Fruit fly (Drosophila melanogaster) whole organism, wandering third instar larva: ENCODE measurements around the gene CG16775.

Experiments
- CG32264 ChIP-seq: fragments of 200-800 bp; sonication (Bioruptor generic); optimal IDR thresholded peaks from 2 replicates; lab custom pipeline; 2016; ENCODE audit warnings: missing biosample characterization, missing genetic modification characterization
- CrebA ChIP-seq: fragments of 200-800 bp; sonication (Bioruptor generic); optimal IDR thresholded peaks from 2 replicates; lab custom pipeline; 2016; ENCODE audit warnings: missing biosample characterization, mild to moderate bottlenecking, missing genetic modification characterization, borderline replicate concordance
- Dfd ChIP-seq: fragments of >200 bp; optimal IDR thresholded peaks from 2 replicates; lab custom pipeline; 2017; ENCODE audit warnings: missing biosample characterization, missing genetic modification characterization
- Dif ChIP-seq: fragments of 200-275, 200-300 bp; sonication (Bioruptor generic); optimal IDR thresholded peaks from 2 replicates; lab custom pipeline; 2018; ENCODE audit warnings: missing biosample characterization, missing genetic modification characterization; ENCODE audit not compliant: partially characterized antibody
- Hnf4 ChIP-seq: fragments of 200-800 bp; sonication (Bioruptor generic); optimal IDR thresholded peaks from 2 replicates; lab custom pipeline; 2016; ENCODE audit warnings: missing biosample characterization, mild to moderate bottlenecking, missing genetic modification characterization
- Hr78 ChIP-seq: fragments of >200 bp; optimal IDR thresholded peaks from 2 replicates; lab custom pipeline; 2017; ENCODE audit warnings: missing biosample characterization, missing genetic modification characterization
- Hr83 ChIP-seq: fragments of 200-300 bp; sonication (Bioruptor generic); optimal IDR thresholded peaks from 2 replicates; lab custom pipeline; 2016; ENCODE audit warnings: missing biosample characterization, mild to moderate bottlenecking, missing genetic modification characterization, moderate library complexity; ENCODE audit not compliant: poor library complexity, severe bottlenecking
- Jra ChIP-seq: sonication (Bioruptor generic); optimal IDR thresholded peaks from 2 replicates; lab custom pipeline; 2016; ENCODE audit warnings: missing biosample characterization, missing genetic modification characterization
- OdsH ChIP-seq: fragments of 200-800 bp; sonication (Bioruptor generic); optimal IDR thresholded peaks from 2 replicates; lab custom pipeline; 2016; ENCODE audit warnings: missing biosample characterization, mild to moderate bottlenecking, missing genetic modification characterization
- Rel ChIP-seq, 2 experiments: fragments of 200-800 bp; sonication (Bioruptor generic) in 1 of 2; optimal IDR thresholded peaks; 2 replicates in 1 of 2; 3 replicates in 1 of 2; lab custom pipeline; 2016 to 2019; ENCODE audit warnings: mild to moderate bottlenecking in 2 of 2, missing biosample characterization in 2 of 2, missing genetic modification characterization in 2 of 2, moderate library complexity in 1 of 2
- Sp1 ChIP-seq: fragments of 200-800 bp; sonication (Bioruptor generic); optimal IDR thresholded peaks from 3 replicates; lab custom pipeline; 2019; ENCODE audit warnings: missing biosample characterization, mild to moderate bottlenecking, missing genetic modification characterization, moderate library complexity
- br ChIP-seq: fragments of 200-800 bp; sonication (Bioruptor generic); optimal IDR thresholded peaks from 2 replicates; lab custom pipeline; 2016; ENCODE audit warnings: missing biosample characterization, missing genetic modification characterization
- brk ChIP-seq: fragments of 200-800 bp; sonication (Bioruptor generic); optimal IDR thresholded peaks from 2 replicates; lab custom pipeline; 2016; ENCODE audit warnings: missing biosample characterization, mild to moderate bottlenecking, missing genetic modification characterization
- dl ChIP-seq, 2 experiments: fragments of 175-275, 200-275 bp in 1 of 2; fragments of 200-275 bp in 1 of 2; sonication (Bioruptor generic); optimal IDR thresholded peaks; lab custom pipeline; 2018; ENCODE audit warnings: mild to moderate bottlenecking in 2 of 2, missing biosample characterization in 2 of 2, missing genetic modification characterization in 2 of 2, moderate library complexity in 2 of 2; ENCODE audit not compliant: partially characterized antibody in 2 of 2, insufficient read depth in 1 of 2
- dsf ChIP-seq: sonication (Bioruptor generic); optimal IDR thresholded peaks from 2 replicates; lab custom pipeline; 2016; ENCODE audit warnings: missing biosample characterization, missing genetic modification characterization, borderline replicate concordance
- ey ChIP-seq: fragments of 200-800 bp; sonication (Bioruptor generic); optimal IDR thresholded peaks from 2 replicates; lab custom pipeline; 2016; ENCODE audit warnings: missing biosample characterization, missing genetic modification characterization
- foxo ChIP-seq, 2 experiments: fragments of 200-800 bp; sonication (Bioruptor generic); optimal IDR thresholded peaks; 2 replicates in 1 of 2; 3 replicates in 1 of 2; lab custom pipeline; 2016 to 2017; ENCODE audit warnings: missing biosample characterization in 2 of 2, missing genetic modification characterization in 2 of 2
- fru ChIP-seq: fragments of 200-800 bp; sonication (Bioruptor generic); optimal IDR thresholded peaks from 3 replicates; lab custom pipeline; 2016; ENCODE audit warnings: missing biosample characterization, mild to moderate bottlenecking, missing genetic modification characterization
- h ChIP-seq: fragments of 200-800 bp; sonication (Bioruptor generic); optimal IDR thresholded peaks from 3 replicates; lab custom pipeline; 2016; ENCODE audit warnings: missing biosample characterization, mild to moderate bottlenecking, missing genetic modification characterization
- jim ChIP-seq: fragments of 175-275, 200-325 bp; sonication (Bioruptor generic); optimal IDR thresholded peaks from 2 replicates; lab custom pipeline; 2016; ENCODE audit warnings: missing biosample characterization, mild to moderate bottlenecking, missing genetic modification characterization
- lola ChIP-seq: fragments of >200 bp; optimal IDR thresholded peaks from 2 replicates; lab custom pipeline; 2017; ENCODE audit warnings: missing biosample characterization, missing genetic modification characterization
- pan ChIP-seq: fragments of >200 bp; optimal IDR thresholded peaks from 2 replicates; lab custom pipeline; 2017
- psq ChIP-seq: fragments of 200-800 bp; sonication (Bioruptor generic); optimal IDR thresholded peaks from 3 replicates; lab custom pipeline; 2017; ENCODE audit warnings: missing biosample characterization, mild to moderate bottlenecking, missing genetic modification characterization, moderate library complexity
- rgr ChIP-seq: fragments of 200-800 bp; sonication (Bioruptor generic); optimal IDR thresholded peaks from 3 replicates; lab custom pipeline; 2016; ENCODE audit warnings: missing biosample characterization, mild to moderate bottlenecking, missing genetic modification characterization
- sage ChIP-seq: fragments of 200-800 bp; sonication (Bioruptor generic); optimal IDR thresholded peaks from 2 replicates; lab custom pipeline; 2016; ENCODE audit warnings: missing biosample characterization, mild to moderate bottlenecking, missing genetic modification characterization
- tai ChIP-seq: sonication (Bioruptor generic); optimal IDR thresholded peaks from 2 replicates; lab custom pipeline; 2016; ENCODE audit warnings: missing biosample characterization, missing genetic modification characterization
- woc ChIP-seq: sonication (Bioruptor generic); optimal IDR thresholded peaks from 2 replicates; lab custom pipeline; 2016; ENCODE audit warnings: missing biosample characterization, mild to moderate bottlenecking, missing genetic modification characterization

Gene CG16775

dm6 chr3L:17921462-17921861 lies 35.0 kb upstream of the CG16775 start:
- TF ChIP-seq tai = peak; percentile 35
- TF ChIP-seq Rel (GFP tag; optimal IDR thresholded peaks at IDR 0.05; lab: Kevin White, UChicago) = no peak
- TF ChIP-seq Rel (tag; optimal IDR thresholded peaks at IDR 0.05; lab: Kevin White, UChicago) = peak; percentile 17
- no peak for TF ChIP-seq Jra (GFP tag; lab: Kevin White, UChicago)
- peak; percentile 7 for TF ChIP-seq CrebA (GFP tag; lab: Kevin White, UChicago)
- peak; percentile 9 for TF ChIP-seq h
- TF ChIP-seq brk (GFP tag; lab: Kevin White, UChicago) = no peak
- TF ChIP-seq, all 38 proteins: peak for 4

- TF ChIP-seq foxo (GFP tag; optimal IDR thresholded peaks at IDR 0.05; lab: Kevin White, UChicago) = no peak
- no peak for TF ChIP-seq woc
- TF ChIP-seq tai = peak; percentile 67
- TF ChIP-seq fru = peak; percentile 28
- TF ChIP-seq rgr (GFP tag; lab: Kevin White, UChicago) = no peak
- peak; percentile 24 for TF ChIP-seq br (GFP tag; lab: Kevin White, UChicago)
- peak; percentile 14 for TF ChIP-seq OdsH (GFP tag; lab: Kevin White, UChicago)
- no peak for TF ChIP-seq Rel (GFP tag; optimal IDR thresholded peaks at IDR 0.05; lab: Kevin White, UChicago)
- peak; percentile 47 for TF ChIP-seq Rel (tag; optimal IDR thresholded peaks at IDR 0.05; lab: Kevin White, UChicago)
- no peak for TF ChIP-seq lola (GFP tag; lab: Kevin White, UChicago)
- TF ChIP-seq Hnf4 = peak; percentile 53
- TF ChIP-seq jim (GFP tag; lab: Kevin White, UChicago) = no peak
Observed at dm6 chr3L:17917687-17918434, 31.4 kb upstream of the CG16775 start.

dm6 chr3L:17915792-17916540 lies 29.5 kb upstream of the CG16775 start:
- peak; percentile 8 for TF ChIP-seq h
- no peak for TF ChIP-seq woc

- TF ChIP-seq brk (GFP tag; lab: Kevin White, UChicago) = no peak
- no peak for TF ChIP-seq woc
- TF ChIP-seq dsf (GFP tag; lab: Kevin White, UChicago) = no peak
- TF ChIP-seq pan (lab: Kevin White, UChicago) = no peak
- TF ChIP-seq ey (GFP tag; lab: Kevin White, UChicago) = no peak
- TF ChIP-seq h = peak; percentile 1
- TF ChIP-seq Dfd (GFP tag; lab: Kevin White, UChicago) = no peak
- no peak for TF ChIP-seq br (GFP tag; lab: Kevin White, UChicago)
- TF ChIP-seq Dif = peak; percentile 64
- no peak for TF ChIP-seq CG32264 (GFP tag; lab: Kevin White, UChicago)
- peak; percentile 74 for TF ChIP-seq CrebA (GFP tag; lab: Kevin White, UChicago)
Observed at dm6 chr3L:17913966-17914540, 27.6 kb upstream of the CG16775 start.

dm6 chr3L:17912972-17913763 lies 26.7 kb upstream of the CG16775 start:
- TF ChIP-seq foxo (GFP tag; optimal IDR thresholded peaks at IDR 0.05; lab: Kevin White, UChicago) (no peak), Hr83 (no peak), br (GFP tag; lab: Kevin White, UChicago) (peak; percentile 61), Dfd (GFP tag; lab: Kevin White, UChicago) (no peak), jim (GFP tag; lab: Kevin White, UChicago) (no peak), sage (GFP tag; lab: Kevin White, UChicago) (no peak), fru (no peak), Hr78 (GFP tag; lab: Kevin White, UChicago) (no peak), Rel (GFP tag; optimal IDR thresholded peaks at IDR 0.05; lab: Kevin White, UChicago) (no peak), Rel (tag; optimal IDR thresholded peaks at IDR 0.05; lab: Kevin White, UChicago) (peak; percentile 99), CG32264 (GFP tag; lab: Kevin White, UChicago) (no peak), psq (GFP tag; lab: Kevin White, UChicago) (no peak), Jra (GFP tag; lab: Kevin White, UChicago) (peak; percentile 3), Dif (no peak), h (peak; percentile 84), Sp1 (peak; percentile 20), brk (GFP tag; lab: Kevin White, UChicago) (no peak), rgr (GFP tag; lab: Kevin White, UChicago) (peak; percentile 5), dl (GFP tag; optimal IDR thresholded peaks at IDR 0.05; lab: Kevin White, UChicago; ENCODE audit: insufficient read depth in 1 of 2, partially characterized antibody in 2 of 2) (peak; percentile 75 to 91)
- TF ChIP-seq, all 38 proteins: peak for 7
